Worm (Caenorhabditis elegans) whole organism, L2 larva: ENCODE measurements around the gene crn-5.

Experiments used
- C34F6.9 ChIP-seq: fragments of 150-350 bp; optimal IDR thresholded peaks from 2 replicates; lab custom pipeline; 2014; ENCODE audit warnings: missing biosample characterization, missing genetic modification characterization
- R02D3.7 ChIP-seq: fragments of 150-350 bp; optimal IDR thresholded peaks from 2 replicates; lab custom pipeline; 2014; ENCODE audit warnings: missing biosample characterization, missing genetic modification characterization
- Y55F3AM.14 ChIP-seq: fragments of 200-800 bp; sonication (Bioruptor generic); optimal IDR thresholded peaks from 2 replicates; lab custom pipeline; 2018; ENCODE audit warnings: mild to moderate bottlenecking, missing genetic modification characterization, missing compliant biosample characterization
- alr-1 ChIP-seq: fragments of 150-350 bp; optimal IDR thresholded peaks from 2 replicates; lab custom pipeline; 2014; ENCODE audit warnings: missing biosample characterization, missing genetic modification characterization
- ama-1 ChIP-seq: fragments of 150-350 bp; optimal IDR thresholded peaks from 2 replicates; lab custom pipeline; 2018; ENCODE audit warnings: inconsistent platforms
- blmp-1 ChIP-seq: sonication (generic microtip); optimal IDR thresholded peaks from 2 replicates; lab custom pipeline; 2017; ENCODE audit warnings: missing genetic modification characterization, mild to moderate bottlenecking, missing compliant biosample characterization, antibody characterized with exemption, moderate library complexity; ENCODE audit not compliant: insufficient read depth
- crh-2 ChIP-seq: sonication (generic microtip); optimal IDR thresholded peaks from 2 replicates; lab custom pipeline; 2017; ENCODE audit warnings: missing biosample characterization, missing genetic modification characterization
- dmd-4 ChIP-seq: sonication (generic microtip); optimal IDR thresholded peaks from 2 replicates; lab custom pipeline; 2017; ENCODE audit warnings: missing biosample characterization, missing genetic modification characterization
- egl-27 ChIP-seq: sonication (generic microtip); optimal IDR thresholded peaks from 3 replicates; lab custom pipeline; 2017; ENCODE audit warnings: missing biosample characterization, missing genetic modification reagents, missing genetic modification characterization
- elt-3 ChIP-seq: sonication (generic microtip); optimal IDR thresholded peaks from 2 replicates; lab custom pipeline; 2017; ENCODE audit warnings: missing biosample characterization, missing genetic modification characterization
- fos-1 ChIP-seq: fragments of 150-350 bp; optimal IDR thresholded peaks from 2 replicates; lab custom pipeline; 2014; ENCODE audit warnings: missing biosample characterization, missing genetic modification characterization
- gmeb-1 ChIP-seq: fragments of 150-350 bp; optimal IDR thresholded peaks from 2 replicates; lab custom pipeline; 2014; ENCODE audit warnings: missing biosample characterization, missing genetic modification characterization
- lin-11 ChIP-seq: fragments of 150-350 bp; sonication (generic microtip); optimal IDR thresholded peaks from 2 replicates; lab custom pipeline; 2014; ENCODE audit warnings: missing biosample characterization, missing genetic modification characterization, inconsistent platforms, mixed read lengths
- lin-13 ChIP-seq: fragments of 150-350 bp; optimal IDR thresholded peaks from 2 replicates; lab custom pipeline; 2014; ENCODE audit warnings: missing biosample characterization, missing genetic modification reagents, missing genetic modification characterization
- lsy-2 ChIP-seq, 2 experiments: fragments of 150-350 bp in 1 of 2; sonication (generic microtip) in 1 of 2; optimal IDR thresholded peaks; 2 replicates each; lab custom pipeline; 2014 to 2017; ENCODE audit warnings: missing biosample characterization in 2 of 2, missing genetic modification characterization in 2 of 2
- mab-5 ChIP-seq: fragments of 150-350 bp; optimal IDR thresholded peaks from 2 replicates; lab custom pipeline; 2014; ENCODE audit warnings: missing biosample characterization, missing genetic modification characterization
- nhr-10 ChIP-seq: sonication (generic microtip); optimal IDR thresholded peaks from 2 replicates; lab custom pipeline; 2017; ENCODE audit warnings: missing biosample characterization, missing genetic modification characterization
- nhr-11 ChIP-seq: fragments of 150-350 bp; optimal IDR thresholded peaks from 2 replicates; lab custom pipeline; 2014; ENCODE audit warnings: missing biosample characterization, missing genetic modification characterization
- nhr-12 ChIP-seq: fragments of 150-350 bp; optimal IDR thresholded peaks from 2 replicates; lab custom pipeline; 2014; ENCODE audit warnings: missing biosample characterization, missing genetic modification characterization
- nhr-129 ChIP-seq: fragments of 150-350 bp; optimal IDR thresholded peaks from 2 replicates; lab custom pipeline; 2014; ENCODE audit warnings: missing biosample characterization, missing genetic modification characterization
- nhr-21 ChIP-seq: fragments of 150-350 bp; optimal IDR thresholded peaks from 2 replicates; lab custom pipeline; 2014; ENCODE audit warnings: missing biosample characterization, missing genetic modification characterization
- nhr-237 ChIP-seq: fragments of 150-350 bp; optimal IDR thresholded peaks from 2 replicates; lab custom pipeline; 2014; ENCODE audit warnings: missing biosample characterization, missing genetic modification characterization
- nhr-25 ChIP-seq: fragments of 150-350 bp; sonication (generic microtip); optimal IDR thresholded peaks from 3 replicates; lab custom pipeline; 2014; ENCODE audit warnings: missing biosample characterization, missing genetic modification characterization
- nhr-6 ChIP-seq: fragments of 150-350 bp; optimal IDR thresholded peaks from 2 replicates; lab custom pipeline; 2014; ENCODE audit warnings: missing biosample characterization, missing genetic modification characterization
- nhr-77 ChIP-seq: fragments of 150-350 bp; optimal IDR thresholded peaks from 2 replicates; lab custom pipeline; 2014; ENCODE audit warnings: missing biosample characterization, missing genetic modification characterization
- peb-1 ChIP-seq: fragments of 150-350 bp; optimal IDR thresholded peaks from 2 replicates; lab custom pipeline; 2014; ENCODE audit warnings: missing biosample characterization, missing genetic modification characterization
- sem-4 ChIP-seq: fragments of 150-350 bp; optimal IDR thresholded peaks from 2 replicates; lab custom pipeline; 2014; ENCODE audit warnings: missing biosample characterization, missing genetic modification reagents, missing genetic modification characterization
- sma-3 ChIP-seq: sonication (generic microtip); optimal IDR thresholded peaks from 2 replicates; lab custom pipeline; 2016; ENCODE audit warnings: missing genetic modification reagents, missing genetic modification characterization, missing compliant biosample characterization
- sma-9 ChIP-seq, 2 experiments: fragments of 150-350 bp in 1 of 2; sonication (generic microtip) in 1 of 2; optimal IDR thresholded peaks; 2 replicates each; lab custom pipeline; 2014 to 2016; ENCODE audit warnings: missing genetic modification characterization in 2 of 2, mild to moderate bottlenecking in 1 of 2, missing biosample characterization in 1 of 2, missing compliant biosample characterization in 1 of 2, missing genetic modification reagents in 1 of 2, moderate library complexity in 1 of 2
- unc-62 ChIP-seq: fragments of 150-350 bp; optimal IDR thresholded peaks from 2 replicates; lab custom pipeline; 2014; ENCODE audit warnings: missing biosample characterization, missing genetic modification reagents, missing genetic modification characterization
- zag-1 ChIP-seq: fragments of 150-350 bp; optimal IDR thresholded peaks from 2 replicates; lab custom pipeline; 2014; ENCODE audit warnings: missing biosample characterization, missing genetic modification characterization
- ztf-1 ChIP-seq: fragments of 200-800 bp; sonication (Bioruptor generic); conservative IDR thresholded peaks from 2 replicates; pipeline ENCODE4 v1.3.6; 2022; ENCODE audit warnings: missing genetic modification characterization, missing compliant biosample characterization
- ztf-11 ChIP-seq: sonication (generic microtip); optimal IDR thresholded peaks from 2 replicates; lab custom pipeline; 2017; ENCODE audit warnings: missing biosample characterization, missing genetic modification characterization
- ztf-4 ChIP-seq: fragments of 150-350 bp; optimal IDR thresholded peaks from 2 replicates; lab custom pipeline; 2014; ENCODE audit warnings: missing biosample characterization, missing genetic modification characterization

The crn-5 gene

DNA sequence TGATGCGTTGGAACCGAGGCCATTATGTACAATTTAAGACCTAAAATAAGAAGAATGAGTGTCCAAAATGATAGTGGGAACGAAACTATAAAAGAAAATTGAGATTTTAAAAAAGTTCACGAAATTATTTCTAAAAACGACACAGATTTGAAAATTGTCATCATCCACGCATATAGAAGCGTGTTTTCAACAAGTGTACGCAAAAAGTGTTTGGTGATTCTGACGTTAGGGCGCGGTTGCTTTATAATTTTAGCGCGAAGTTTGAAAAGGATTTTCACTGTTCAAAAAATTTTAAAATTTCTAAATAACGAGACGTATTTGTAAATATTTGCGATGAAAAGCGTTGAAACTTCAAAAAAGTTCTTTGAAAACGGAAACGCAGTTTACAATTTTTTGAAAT is 29.2 kb upstream of the crn-5 start, which contains the start of gene cdc-48.1 (continued):
- TF ChIP-seq egl-27 (tag; lab: Kevin White, UChicago) = peak; percentile 100

DNA sequence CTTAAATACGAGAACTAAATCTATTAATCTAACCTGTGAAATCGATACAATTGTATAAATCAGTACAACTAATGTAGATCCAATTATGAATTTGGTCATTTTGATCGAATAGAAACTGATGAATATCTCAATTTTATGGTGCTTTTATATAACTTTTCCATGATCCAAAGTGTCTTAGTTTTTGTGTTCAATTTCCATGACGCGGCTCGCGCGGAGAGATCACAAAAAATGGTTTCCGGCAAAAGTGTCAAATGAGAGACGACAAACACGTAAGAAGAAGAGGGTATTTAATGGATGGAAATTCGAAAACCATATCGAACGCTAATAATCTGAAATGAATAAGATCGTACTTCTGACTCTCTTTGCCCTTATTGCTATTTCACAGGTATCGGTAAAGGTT is 28.0 kb upstream of the crn-5 start, which contains the start of the genes C06A1.6 and C06A1.7:
Gene C06A1.6 (minus strand): TSS at position 101 of the 400 bp plus-strand sequence.
Gene C06A1.7 (plus strand): TSS at position 314 of the 400 bp plus-strand sequence.
- no peak for TF ChIP-seq egl-27 (tag; lab: Kevin White, UChicago)
- no peak for TF ChIP-seq lin-11 (tag; lab: Kevin White, UChicago)
- no peak for TF ChIP-seq peb-1 (tag; lab: Kevin White, UChicago)
- no peak for TF ChIP-seq gmeb-1 (tag; lab: Kevin White, UChicago)
- no peak for TF ChIP-seq dmd-4
- no peak for TF ChIP-seq elt-3 (tag; lab: Kevin White, UChicago)
- TF ChIP-seq fos-1 (tag; lab: Kevin White, UChicago) = no peak
- TF ChIP-seq nhr-21 = no peak
- no peak for TF ChIP-seq mab-5
- no peak for TF ChIP-seq C34F6.9 (tag; lab: Kevin White, UChicago)
- TF ChIP-seq, all 48 proteins: peak for 0

DNA sequence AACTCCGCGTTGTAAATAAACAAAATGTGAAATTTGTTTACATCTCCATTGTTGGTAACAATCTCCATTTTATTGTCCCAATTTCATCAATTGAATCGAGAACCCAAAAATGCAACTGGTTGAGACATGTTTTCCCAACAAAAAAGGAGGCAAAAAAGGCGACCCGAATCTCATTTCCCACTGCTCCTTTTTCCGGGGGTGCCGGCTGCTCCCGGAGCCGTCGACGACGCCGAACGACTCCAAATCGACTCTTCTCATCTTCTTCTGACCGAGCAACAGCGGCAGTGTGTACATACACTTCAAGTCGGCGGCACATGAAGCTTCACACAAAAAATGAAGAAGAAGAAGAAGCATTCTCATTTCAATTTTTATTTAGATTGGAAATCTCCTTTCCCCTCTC is 26.1 kb upstream of the crn-5 start:
- TF ChIP-seq nhr-6 (tag; lab: Kevin White, UChicago) = no peak
- no peak for TF ChIP-seq R02D3.7
- no peak for TF ChIP-seq lin-11 (tag; lab: Kevin White, UChicago)

DNA sequence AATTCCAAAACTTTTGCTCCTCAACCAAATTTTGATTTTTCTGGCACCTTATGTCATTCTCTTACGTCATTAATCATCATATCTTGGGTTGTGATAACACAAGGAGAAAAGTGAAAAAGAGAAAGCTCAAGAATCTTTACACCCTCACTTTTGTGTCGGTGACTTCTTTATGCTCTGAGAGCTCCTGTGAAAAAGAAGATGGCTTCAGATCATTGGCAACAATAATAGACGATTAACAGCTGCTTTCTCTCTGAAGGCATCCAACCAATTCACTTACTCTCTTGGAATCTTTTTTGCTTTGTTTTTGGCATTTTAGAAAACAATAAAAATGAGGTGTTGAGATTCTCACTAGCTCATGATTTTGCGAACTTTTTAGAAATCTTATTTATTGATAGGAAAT is 23.1 kb upstream of the crn-5 start:
- TF ChIP-seq sma-9 (GFP tag; optimal IDR thresholded peaks at IDR 0.05; lab: Kevin White, UChicago) = peak; percentile 55
- TF ChIP-seq sma-9 (tag; optimal IDR thresholded peaks at IDR 0.05; lab: Kevin White, UChicago) = no peak
- TF ChIP-seq nhr-12 = no peak
- TF ChIP-seq unc-62 (GFP tag; lab: Kevin White, UChicago) = no peak
- no peak for TF ChIP-seq nhr-237 (tag; lab: Kevin White, UChicago)
- no peak for TF ChIP-seq zag-1 (tag; lab: Kevin White, UChicago)
- no peak for TF ChIP-seq egl-27 (tag; lab: Kevin White, UChicago)
- no peak for TF ChIP-seq C34F6.9 (tag; lab: Kevin White, UChicago)
- no peak for TF ChIP-seq ztf-1 (GFP tag; lab: Robert Waterston, UW)
- no peak for TF ChIP-seq nhr-11 (tag; lab: Kevin White, UChicago)
- TF ChIP-seq lsy-2 (tag; optimal IDR thresholded peaks at IDR 0.05; lab: Kevin White, UChicago) = peak in 1 of 2 experiments; percentile 19
- TF ChIP-seq sem-4 (tag; lab: Kevin White, UChicago) = no peak
- TF ChIP-seq blmp-1 (tag; lab: Kevin White, UChicago) = no peak
- TF ChIP-seq, all 48 proteins: peak for 2

DNA sequence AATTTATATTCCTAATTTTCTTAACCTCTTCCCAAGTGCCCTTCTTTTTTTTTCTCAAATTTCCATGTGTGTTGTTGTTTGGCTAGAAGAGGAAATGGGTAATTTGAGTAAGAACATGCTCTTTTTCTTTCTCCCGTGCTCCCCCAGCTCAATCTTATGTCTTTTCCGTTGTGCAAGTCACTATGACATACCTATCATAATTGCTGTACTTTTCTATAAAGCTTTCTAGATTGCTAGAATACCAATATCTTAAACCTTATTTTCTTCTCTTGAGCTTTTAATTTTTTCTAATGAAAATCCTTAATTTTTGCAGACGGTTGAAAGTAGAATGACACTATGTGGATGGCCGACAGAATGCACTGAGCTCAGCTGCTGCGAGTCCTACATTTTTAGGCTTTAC is 22.2 kb upstream of the crn-5 start, which contains the start of gene txt-13:
Gene txt-13 (plus strand): TSS at position 301 of the 400 bp plus-strand sequence.
- TF ChIP-seq ztf-4 (tag; lab: Kevin White, UChicago) (no peak), sma-3 (no peak), nhr-10 (tag; lab: Kevin White, UChicago) (no peak), nhr-77 (tag; lab: Kevin White, UChicago) (no peak), blmp-1 (tag; lab: Kevin White, UChicago) (no peak), unc-62 (GFP tag; lab: Kevin White, UChicago) (no peak), ztf-11 (tag; lab: Kevin White, UChicago) (no peak)
- TF ChIP-seq, all 48 proteins: peak for 0

DNA sequence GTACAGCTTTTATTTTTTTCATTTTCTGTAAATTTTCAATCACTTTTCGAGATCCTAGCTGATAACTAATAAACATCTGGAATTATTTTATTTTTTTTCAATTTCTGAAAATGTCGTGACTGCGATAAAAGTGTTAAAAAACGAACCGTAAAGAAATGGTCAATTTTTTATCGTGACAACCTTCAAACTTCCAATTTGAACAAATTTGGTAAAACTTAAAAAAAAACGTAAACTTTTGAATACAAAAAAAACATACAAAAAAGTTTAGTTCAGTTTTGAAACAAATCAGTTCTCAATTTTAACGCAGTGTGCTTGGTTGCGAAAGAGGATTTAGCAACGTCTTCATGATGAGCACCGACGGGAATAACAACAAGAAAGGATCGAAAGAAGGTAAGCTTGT is 20.6 kb upstream of the crn-5 start, which contains the start of gene C06A1.3:
Gene C06A1.3 (plus strand): TSS at position 301 of the 400 bp plus-strand sequence.
- TF ChIP-seq R02D3.7 = no peak
- no peak for TF ChIP-seq lin-13
- TF ChIP-seq nhr-77 (tag; lab: Kevin White, UChicago) = no peak
- no peak for TF ChIP-seq zag-1 (tag; lab: Kevin White, UChicago)
- TF ChIP-seq elt-3 (tag; lab: Kevin White, UChicago) = no peak
- no peak for TF ChIP-seq egl-27 (tag; lab: Kevin White, UChicago)
- no peak for TF ChIP-seq nhr-237 (tag; lab: Kevin White, UChicago)
- no peak for TF ChIP-seq Y55F3AM.14
- no peak for TF ChIP-seq nhr-25 (tag; lab: Kevin White, UChicago)
- TF ChIP-seq ztf-11 (tag; lab: Kevin White, UChicago) = no peak
- no peak for TF ChIP-seq sma-3
- TF ChIP-seq C34F6.9 (tag; lab: Kevin White, UChicago) = no peak
- TF ChIP-seq nhr-129 (tag; lab: Kevin White, UChicago) = no peak
- TF ChIP-seq ama-1 (lab: Kevin White, UChicago) = no peak
- TF ChIP-seq fos-1 (tag; lab: Kevin White, UChicago) = no peak
- TF ChIP-seq crh-2 (tag; lab: Kevin White, UChicago) = no peak
- no peak for TF ChIP-seq alr-1
